Worm (Caenorhabditis elegans): ENCODE results near the gene algn-9.

Gene algn-9

DNA sequence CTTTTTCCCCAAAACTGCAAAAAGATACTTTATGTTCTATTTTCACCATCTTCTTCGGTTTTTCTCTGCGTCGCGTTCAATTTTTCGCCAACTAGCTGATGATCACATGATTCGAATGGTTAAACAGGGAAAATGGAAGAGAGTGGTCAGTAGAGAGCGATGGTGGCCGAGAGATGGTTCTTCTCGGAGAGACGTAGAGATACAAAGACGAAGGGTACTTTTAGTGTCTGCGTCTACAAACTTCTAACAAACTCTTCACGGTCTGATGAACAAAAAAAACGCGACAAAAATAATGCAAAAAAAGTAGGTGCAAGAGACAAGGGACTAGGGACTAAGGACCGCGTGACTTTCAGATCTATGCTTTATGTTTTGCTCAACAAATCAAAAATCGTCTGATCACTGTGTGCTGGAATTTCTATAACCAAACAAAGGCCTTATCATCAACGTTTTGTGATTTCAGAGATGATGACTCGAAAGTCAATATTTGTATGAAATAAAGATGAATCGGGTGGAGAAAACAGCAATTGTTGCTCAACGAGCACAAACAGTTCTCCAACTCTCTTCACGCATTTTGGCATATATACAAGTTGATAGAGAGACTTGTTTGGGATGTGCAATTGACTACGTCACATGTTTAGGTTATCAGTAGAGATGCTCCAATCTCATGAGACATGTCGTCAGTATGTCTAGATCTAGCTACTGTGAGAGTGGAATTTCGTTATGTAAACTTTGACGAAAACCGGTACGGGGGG, 32.0 kb upstream of the algn-9 start (continued):
- peak; percentile 99 for TF ChIP-seq nhr-71 (tag; optimal IDR thresholded peaks at IDR 0.05)
- TF ChIP-seq pax-3 (tag; optimal IDR thresholded peaks at IDR 0.05), result peak; percentile 88
- TF ChIP-seq alr-1 (tag; optimal IDR thresholded peaks at IDR 0.05; ENCODE audit: borderline replicate concordance), result no peak
- TF ChIP-seq C16A3.4 (tag; optimal IDR thresholded peaks at IDR 0.05), result peak; percentile 87
- peak; percentile 100 for TF ChIP-seq nhr-85 (tag)
- TF ChIP-seq pqm-1 (tag; optimal IDR thresholded peaks at IDR 0.05), result no peak
- TF ChIP-seq tbx-2 (tag; optimal IDR thresholded peaks at IDR 0.05), result peak; percentile 98
- TF ChIP-seq fos-1 (tag; optimal IDR thresholded peaks at IDR 0.05), result peak; percentile 91
- no peak for TF ChIP-seq unc-62 (GFP tag; optimal IDR thresholded peaks at IDR 0.05)
- peak; percentile 55 for TF ChIP-seq sup-37 (GFP tag; optimal IDR thresholded peaks at IDR 0.05)
- peak; percentile 77 for TF ChIP-seq snpc-4 (tag; optimal IDR thresholded peaks at IDR 0.05)
- peak; percentile 96 for TF ChIP-seq unc-86 (tag; optimal IDR thresholded peaks at IDR 0.05)
- peak; percentile 96 for TF ChIP-seq skn-1 (tag; optimal IDR thresholded peaks at IDR 0.05)
- no peak for TF ChIP-seq hlh-17 (GFP tag; optimal IDR thresholded peaks at IDR 0.05; ENCODE audit: borderline replicate concordance)
- peak; percentile 76 for TF ChIP-seq ceh-88 (GFP tag; IDR thresholded peaks at IDR 0.05)
- TF ChIP-seq aha-1 (tag; optimal IDR thresholded peaks at IDR 0.05), result peak; percentile 87
- peak; percentile 97 for TF ChIP-seq ama-1 (optimal IDR thresholded peaks at IDR 0.05)
- TF ChIP-seq grh-1 (GFP tag; IDR thresholded peaks at IDR 0.05), result peak; percentile 93
- peak; percentile 95 for TF ChIP-seq fkh-8 (tag; optimal IDR thresholded peaks at IDR 0.05)
- TF ChIP-seq Y116A8C.19 (tag; optimal IDR thresholded peaks at IDR 0.05; ENCODE audit: borderline replicate concordance), result no peak
- peak; percentile 81 for TF ChIP-seq fkh-10 (GFP tag; optimal IDR thresholded peaks at IDR 0.05)
- peak; percentile 95 for TF ChIP-seq ztf-4 (tag; optimal IDR thresholded peaks at IDR 0.05)
- peak; percentile 85 for TF ChIP-seq ceh-8 (GFP tag; optimal IDR thresholded peaks at IDR 0.05)
- peak; percentile 21 for TF ChIP-seq vab-15 (tag; optimal IDR thresholded peaks at IDR 0.05)
- peak; percentile 85 for TF ChIP-seq lin-39 (tag; optimal IDR thresholded peaks at IDR 0.05)
- TF ChIP-seq lsy-2 (tag; optimal IDR thresholded peaks at IDR 0.05), result peak; percentile 92 to 96
- TF ChIP-seq efl-3 (GFP tag; optimal IDR thresholded peaks at IDR 0.05), result peak; percentile 33
- TF ChIP-seq efl-1 (optimal IDR thresholded peaks at IDR 0.05), result peak; percentile 87 to 91
- peak; percentile 60 to 97 for TF ChIP-seq efl-1 (GFP tag; optimal IDR thresholded peaks at IDR 0.05 in 1 of 2)
- peak; percentile 45 for TF ChIP-seq nhr-28 (tag; optimal IDR thresholded peaks at IDR 0.05)
- peak; percentile 49 for TF ChIP-seq F16B12.6 (tag; optimal IDR thresholded peaks at IDR 0.05)
- TF ChIP-seq blmp-1 (tag; optimal IDR thresholded peaks at IDR 0.05), result peak; percentile 96
- peak; percentile 11 for TF ChIP-seq ceh-90 (tag; optimal IDR thresholded peaks at IDR 0.05)
- peak; percentile 63 for TF ChIP-seq zag-1 (tag; optimal IDR thresholded peaks at IDR 0.05)
- peak; percentile 88 for TF ChIP-seq rnt-1 (tag; optimal IDR thresholded peaks at IDR 0.05)
- TF ChIP-seq swsn-7 (tag; optimal IDR thresholded peaks at IDR 0.05), result peak; percentile 96
- TF ChIP-seq nhr-76 (tag; optimal IDR thresholded peaks at IDR 0.05), result no peak
- peak; percentile 68 for TF ChIP-seq mab-9 (GFP tag; IDR thresholded peaks at IDR 0.05)
- TF ChIP-seq mdl-1 (tag; optimal IDR thresholded peaks at IDR 0.05), result peak; percentile 32 to 96
- no peak for TF ChIP-seq unc-30 (tag; optimal IDR thresholded peaks at IDR 0.05)
- TF ChIP-seq nhr-84 (tag; optimal IDR thresholded peaks at IDR 0.05), result no peak
- peak; percentile 95 for TF ChIP-seq jun-1 (tag; optimal IDR thresholded peaks at IDR 0.05)
- peak; percentile 95 for TF ChIP-seq nhr-90 (tag; optimal IDR thresholded peaks at IDR 0.05; ENCODE audit: poor library complexity)
- TF ChIP-seq sox-4 (tag; optimal IDR thresholded peaks at IDR 0.05), result peak; percentile 72
- peak; percentile 82 to 89 for TF ChIP-seq lin-35 (GFP tag; optimal IDR thresholded peaks at IDR 0.05)
- peak; percentile 97 for TF ChIP-seq nhr-47 (tag; optimal IDR thresholded peaks at IDR 0.05)
- peak; percentile 84 for TF ChIP-seq dsc-1 (tag; optimal IDR thresholded peaks at IDR 0.05)
- peak; percentile 99 for TF ChIP-seq nhr-11 (tag; optimal IDR thresholded peaks at IDR 0.05)
- TF ChIP-seq hpl-2 (GFP tag; optimal IDR thresholded peaks at IDR 0.05), result peak; percentile 93
- TF ChIP-seq nhr-12 (tag; optimal IDR thresholded peaks at IDR 0.05), result no peak
- peak; percentile 80 for TF ChIP-seq isw-1 (GFP tag; IDR thresholded peaks at IDR 0.05)
- no peak for TF ChIP-seq pag-3 (tag; optimal IDR thresholded peaks at IDR 0.05; ENCODE audit: borderline replicate concordance, insufficient read depth)

All from whole organism, L1 larva.